Worm (Caenorhabditis elegans) whole organism, young adult: ENCODE measurements around the gene mlc-1.

ENCODE experiments used
- F39B2.1 ChIP-seq: fragments of 200-800 bp; sonication (Bioruptor generic); IDR thresholded peaks from 2 replicates; pipeline ENCODE4 v1.3.6; 2022; ENCODE audit warnings: missing genetic modification reagents, missing genetic modification characterization, missing compliant biosample characterization
- ceh-40 ChIP-seq: fragments of 200-800 bp; sonication (Bioruptor generic); IDR thresholded peaks from 2 replicates; pipeline ENCODE4 v1.3.6; 2022; ENCODE audit warnings: missing genetic modification characterization, missing compliant biosample characterization
- ceh-79 ChIP-seq: sonication (generic microtip); optimal IDR thresholded peaks from 2 replicates; lab custom pipeline; 2017; ENCODE audit warnings: mild to moderate bottlenecking, missing genetic modification characterization, missing compliant biosample characterization
- dpl-1 ChIP-seq: fragments of 150-350 bp; optimal IDR thresholded peaks from 2 replicates; lab custom pipeline; 2014; ENCODE audit warnings: missing biosample characterization, missing genetic modification reagents, missing genetic modification characterization
- egl-44 ChIP-seq: fragments of 200-800 bp; sonication (Bioruptor generic); IDR thresholded peaks from 2 replicates; pipeline ENCODE4 v1.3.6; 2022; ENCODE audit warnings: missing genetic modification reagents, missing genetic modification characterization, missing compliant biosample characterization
- hmg-20 ChIP-seq: fragments of 200-800 bp; sonication (Bioruptor generic); IDR thresholded peaks from 2 replicates; pipeline ENCODE4 v1.3.6; 2022; ENCODE audit warnings: missing genetic modification reagents, missing genetic modification characterization, missing compliant biosample characterization
- hsf-1 ChIP-seq: fragments of 200-800 bp; sonication (Bioruptor generic); IDR thresholded peaks from 2 replicates; pipeline ENCODE4 v1.3.6; 2022; ENCODE audit warnings: missing genetic modification reagents, missing genetic modification characterization, missing compliant biosample characterization
- sea-2 ChIP-seq: fragments of 200-800 bp; sonication (Bioruptor generic); IDR thresholded peaks from 2 replicates; pipeline ENCODE4 v1.3.6; 2022; ENCODE audit warnings: missing genetic modification characterization, missing compliant biosample characterization
- snpc-4 ChIP-seq, 5 experiments: fragments of 150-350 bp in 1 of 5; sonication (generic microtip) in 4 of 5; optimal IDR thresholded peaks; 2 replicates each; lab custom pipeline; 2014 to 2018; ENCODE audit warnings: missing genetic modification characterization in 5 of 5, missing biosample characterization in 3 of 5, antibody characterized with exemption in 2 of 5, mild to moderate bottlenecking in 2 of 5, missing compliant biosample characterization in 2 of 5, missing genotype in 2 of 5, moderate library complexity in 2 of 5, missing genetic modification reagents in 1 of 5
- unc-130 ChIP-seq: sonication (generic microtip); optimal IDR thresholded peaks from 2 replicates; lab custom pipeline; 2016; ENCODE audit warnings: missing genetic modification reagents, missing genetic modification characterization, missing compliant biosample characterization
- ztf-6 ChIP-seq: fragments of 200-800 bp; sonication (Bioruptor generic); IDR thresholded peaks from 2 replicates; pipeline ENCODE4 v1.3.6; 2022; ENCODE audit warnings: missing genetic modification reagents, missing genetic modification characterization, missing compliant biosample characterization

ce11 chrX:17509048-17509776 lies 50.2 kb downstream of the mlc-1 start:
- TF ChIP-seq ceh-40 (no peak), egl-44 (GFP tag; lab: Robert Waterston, UW) (no peak), ztf-6 (GFP tag; lab: Robert Waterston, UW) (no peak), snpc-4 (GFP tag; optimal IDR thresholded peaks at IDR 0.05; lab: Kevin White, UChicago) (no peak), snpc-4 (tag; optimal IDR thresholded peaks at IDR 0.05; lab: Kevin White, UChicago) (no peak), hmg-20 (GFP tag; lab: Robert Waterston, UW) (no peak), sea-2 (GFP tag; lab: Robert Waterston, UW) (no peak), F39B2.1 (GFP tag; lab: Robert Waterston, UW) (no peak), unc-130 (GFP tag; lab: Kevin White, UChicago) (no peak), ceh-79 (no peak), dpl-1 (GFP tag; lab: Kevin White, UChicago) (no peak), hsf-1 (GFP tag; lab: Robert Waterston, UW) (no peak)
